Fruit fly (Drosophila melanogaster) whole organism, embryonic: ENCODE results near the gene Eig71Ed.

Experiments
- Asciz ChIP-seq: fragments of 200-800 bp; sonication (Bioruptor generic); optimal IDR thresholded peaks from 2 replicates; lab custom pipeline; 2017; ENCODE audit warnings: missing biosample characterization, mild to moderate bottlenecking, missing genetic modification characterization, missing genetic modification reagents
- Bgb ChIP-seq: fragments of 200-800 bp; sonication (Bioruptor generic); IDR thresholded peaks from 2 replicates; pipeline ENCODE4 v1.3.6; 2022; ENCODE audit warnings: missing biosample characterization, missing genetic modification characterization; ENCODE audit not compliant: partially characterized antibody
- BtbVII ChIP-seq: fragments of 200-800 bp; sonication (Bioruptor generic); optimal IDR thresholded peaks from 3 replicates; lab custom pipeline; 2017; ENCODE audit warnings: missing biosample characterization, mild to moderate bottlenecking, missing genetic modification characterization
- CG10209 ChIP-seq: fragments of 200-800 bp; sonication (Bioruptor generic); optimal IDR thresholded peaks from 3 replicates; lab custom pipeline; 2017; ENCODE audit warnings: missing biosample characterization, mild to moderate bottlenecking, missing genetic modification characterization, missing genetic modification reagents
- CG11456 ChIP-seq: fragments of 200-800 bp; sonication (Bioruptor generic); IDR thresholded peaks from 3 replicates; pipeline ENCODE4 v1.3.6; 2022; ENCODE audit warnings: missing biosample characterization, missing genetic modification characterization
- CG12071 ChIP-seq: fragments of 200-800 bp; sonication (Bioruptor generic); optimal IDR thresholded peaks from 3 replicates; lab custom pipeline; 2018; ENCODE audit warnings: missing biosample characterization, mild to moderate bottlenecking, missing genetic modification characterization
- CG2199 ChIP-seq: fragments of 200-800 bp; sonication (Bioruptor generic); IDR thresholded peaks from 3 replicates; pipeline ENCODE4 v1.3.6; 2022; ENCODE audit warnings: missing biosample characterization, missing genetic modification characterization
- CG2875 ChIP-seq: fragments of 200-800 bp; sonication (Bioruptor generic); optimal IDR thresholded peaks from 2 replicates; lab custom pipeline; 2017; ENCODE audit warnings: missing biosample characterization, mild to moderate bottlenecking, missing genetic modification characterization, missing genetic modification reagents
- CG31224 ChIP-seq: fragments of 200-800 bp; sonication (Bioruptor generic); IDR thresholded peaks from 2 replicates; pipeline ENCODE4 v1.3.6; 2022; ENCODE audit warnings: missing biosample characterization, missing genetic modification characterization
- CG4282 ChIP-seq: fragments of 200-800 bp; sonication (Bioruptor generic); optimal IDR thresholded peaks from 2 replicates; lab custom pipeline; 2016; ENCODE audit warnings: missing biosample characterization, missing genetic modification characterization
- CG43689 ChIP-seq: fragments of 200-800 bp; sonication (Bioruptor generic); IDR thresholded peaks from 2 replicates; pipeline ENCODE4 v1.3.6; 2022; ENCODE audit warnings: missing biosample characterization, missing genetic modification characterization
- CG7786 ChIP-seq: fragments of 200-800 bp; sonication (Bioruptor generic); optimal IDR thresholded peaks from 2 replicates; lab custom pipeline; 2016; ENCODE audit warnings: missing biosample characterization, missing genetic modification characterization
- CG7928 ChIP-seq: fragments of 200-800 bp; sonication (Bioruptor generic); optimal IDR thresholded peaks from 2 replicates; lab custom pipeline; 2017; ENCODE audit warnings: missing biosample characterization, mild to moderate bottlenecking, missing genetic modification characterization
- CG7963 ChIP-seq: fragments of 200-800 bp; sonication (Bioruptor generic); IDR thresholded peaks from 3 replicates; pipeline ENCODE4 v1.3.6; 2022; ENCODE audit warnings: missing biosample characterization, missing genetic modification characterization; ENCODE audit not compliant: partially characterized antibody
- CG8089 ChIP-seq: fragments of 200-800 bp; sonication (Bioruptor generic); optimal IDR thresholded peaks from 3 replicates; lab custom pipeline; 2016; ENCODE audit warnings: missing biosample characterization, missing genetic modification characterization
- CG9932 ChIP-seq: fragments of 200-800 bp; sonication (Bioruptor generic); IDR thresholded peaks from 2 replicates; pipeline ENCODE4 v1.3.6; 2022; ENCODE audit warnings: missing biosample characterization, missing genetic modification characterization
- CTCF ChIP-seq: fragments of 200-800 bp; sonication (Bioruptor generic); optimal IDR thresholded peaks from 2 replicates; lab custom pipeline; 2017; ENCODE audit warnings: missing biosample characterization, mild to moderate bottlenecking, missing genetic modification characterization, moderate library complexity
- Dek ChIP-seq: fragments of 200-800 bp; sonication (Bioruptor generic); optimal IDR thresholded peaks from 3 replicates; lab custom pipeline; 2019; ENCODE audit warnings: missing biosample characterization, mild to moderate bottlenecking, missing genetic modification characterization, moderate library complexity
- Dip2 ChIP-seq: fragments of 200-800 bp; sonication (Bioruptor generic); IDR thresholded peaks from 2 replicates; pipeline ENCODE4 v1.3.6; 2022; ENCODE audit warnings: missing biosample characterization, missing genetic modification characterization
- Doc3 ChIP-seq: fragments of 200-800 bp; sonication (Bioruptor generic); IDR thresholded peaks from 3 replicates; pipeline ENCODE4 v1.3.6; 2022; ENCODE audit warnings: missing biosample characterization, missing genetic modification characterization; ENCODE audit not compliant: partially characterized antibody
- Dp ChIP-seq: fragments of 200-800 bp; sonication (Bioruptor generic); optimal IDR thresholded peaks from 2 replicates; lab custom pipeline; 2018; ENCODE audit warnings: missing biosample characterization, mild to moderate bottlenecking, missing genetic modification characterization, moderate library complexity
- Fer1 ChIP-seq: fragments of 200-800 bp; sonication (Bioruptor generic); optimal IDR thresholded peaks from 2 replicates; lab custom pipeline; 2017; ENCODE audit warnings: missing biosample characterization, mild to moderate bottlenecking, missing genetic modification characterization
- HLH3B ChIP-seq: fragments of 200-800 bp; sonication (Bioruptor generic); IDR thresholded peaks from 2 replicates; pipeline ENCODE4 v1.3.6; 2022; ENCODE audit warnings: missing biosample characterization, missing genetic modification characterization
- NC2α ChIP-seq: fragments of 200-800 bp; sonication (Bioruptor generic); optimal IDR thresholded peaks from 2 replicates; lab custom pipeline; 2016; ENCODE audit warnings: missing biosample characterization, missing genetic modification characterization
- Stat92E ChIP-seq, 3 experiments: fragments of >200 bp in 2 of 3; fragments of 200-800 bp in 1 of 3; sonication (Bioruptor generic) in 1 of 3; optimal IDR thresholded peaks; 2 replicates each; lab custom pipeline; 2017 to 2019; ENCODE audit warnings: missing biosample characterization in 3 of 3, missing genetic modification characterization in 3 of 3, mild to moderate bottlenecking in 1 of 3, moderate library complexity in 1 of 3
- Xrp1 ChIP-seq: fragments of 200-800 bp; sonication (Bioruptor generic); IDR thresholded peaks from 2 replicates; pipeline ENCODE4 v1.3.6; 2022; ENCODE audit warnings: missing biosample characterization, missing genetic modification characterization
- al ChIP-seq: fragments of 200-800 bp; sonication (Bioruptor generic); IDR thresholded peaks from 2 replicates; pipeline ENCODE4 v1.3.6; 2022; ENCODE audit warnings: missing biosample characterization, missing genetic modification characterization
- amos ChIP-seq: fragments of 200-800 bp; sonication (Bioruptor generic); IDR thresholded peaks from 2 replicates; pipeline ENCODE4 v1.3.6; 2022; ENCODE audit warnings: missing biosample characterization, missing genetic modification characterization; ENCODE audit not compliant: partially characterized antibody
- ash1 ChIP-seq: fragments of 200-800 bp; sonication (Bioruptor generic); optimal IDR thresholded peaks from 2 replicates; lab custom pipeline; 2018; ENCODE audit warnings: missing biosample characterization, mild to moderate bottlenecking, missing genetic modification characterization
- cato ChIP-seq: fragments of 200-800 bp; sonication (Bioruptor generic); optimal IDR thresholded peaks from 2 replicates; lab custom pipeline; 2016; ENCODE audit warnings: missing biosample characterization, missing genetic modification characterization, borderline replicate concordance
- caup ChIP-seq: fragments of 200-800 bp; sonication (Bioruptor generic); optimal IDR thresholded peaks from 3 replicates; lab custom pipeline; 2017; ENCODE audit warnings: missing biosample characterization, mild to moderate bottlenecking, missing genetic modification characterization, moderate library complexity; ENCODE audit not compliant: severe bottlenecking
- crp ChIP-seq, 2 experiments: fragments of 200-800 bp; sonication (Bioruptor generic); optimal IDR thresholded peaks; 2 replicates in 1 of 2; 3 replicates in 1 of 2; lab custom pipeline; 2017; ENCODE audit warnings: missing biosample characterization in 2 of 2, missing genetic modification characterization in 2 of 2, mild to moderate bottlenecking in 1 of 2, moderate library complexity in 1 of 2
- disco-r ChIP-seq: fragments of 200-800 bp; sonication (Bioruptor generic); optimal IDR thresholded peaks from 2 replicates; lab custom pipeline; 2016; ENCODE audit warnings: missing biosample characterization, missing genetic modification characterization
- fd3F ChIP-seq: fragments of 200-800 bp; sonication (Bioruptor generic); optimal IDR thresholded peaks from 2 replicates; lab custom pipeline; 2018; ENCODE audit warnings: missing biosample characterization, mild to moderate bottlenecking, missing genetic modification characterization, moderate library complexity
- fd64A ChIP-seq: fragments of 200-800 bp; sonication (Bioruptor generic); optimal IDR thresholded peaks from 3 replicates; lab custom pipeline; 2018; ENCODE audit warnings: missing biosample characterization, mild to moderate bottlenecking, missing genetic modification characterization
- gce ChIP-seq: fragments of 200-800 bp; sonication (Bioruptor generic); IDR thresholded peaks from 3 replicates; pipeline ENCODE4 v1.3.6; 2022; ENCODE audit warnings: missing biosample characterization, missing genetic modification characterization
- gfzf ChIP-seq: fragments of 200-800 bp; sonication (Bioruptor generic); optimal IDR thresholded peaks from 2 replicates; lab custom pipeline; 2016; ENCODE audit warnings: missing biosample characterization, mild to moderate bottlenecking, missing genetic modification characterization, moderate library complexity
- gt ChIP-seq: fragments of 200-800 bp; sonication (Bioruptor generic); IDR thresholded peaks from 2 replicates; pipeline ENCODE4 v1.3.6; 2022; ENCODE audit warnings: missing biosample characterization, missing genetic modification characterization
- hbn ChIP-seq: fragments of 200-800 bp; sonication (Bioruptor generic); IDR thresholded peaks from 2 replicates; pipeline ENCODE4 v1.3.6; 2022; ENCODE audit warnings: missing biosample characterization, missing genetic modification characterization; ENCODE audit not compliant: partially characterized antibody
- lilli ChIP-seq: fragments of 200-800 bp; sonication (Bioruptor generic); optimal IDR thresholded peaks from 3 replicates; lab custom pipeline; 2016; ENCODE audit warnings: missing biosample characterization, missing genetic modification characterization
- mam ChIP-seq: fragments of 200-800 bp; sonication (Bioruptor generic); optimal IDR thresholded peaks from 3 replicates; lab custom pipeline; 2016; ENCODE audit warnings: missing biosample characterization, missing genetic modification characterization
- nau ChIP-seq: fragments of 200-800 bp; sonication (Bioruptor generic); optimal IDR thresholded peaks from 3 replicates; lab custom pipeline; 2017; ENCODE audit warnings: missing biosample characterization, mild to moderate bottlenecking, missing genetic modification characterization, missing genetic modification reagents
- peb ChIP-seq: fragments of 200-800 bp; sonication (Bioruptor generic); IDR thresholded peaks from 2 replicates; pipeline ENCODE4 v1.3.6; 2022; ENCODE audit warnings: missing biosample characterization, missing genetic modification characterization
- phol ChIP-seq: fragments of 200-800 bp; sonication (Bioruptor generic); optimal IDR thresholded peaks from 3 replicates; lab custom pipeline; 2018; ENCODE audit warnings: missing biosample characterization, mild to moderate bottlenecking, missing genetic modification characterization, moderate library complexity
- stc ChIP-seq: fragments of 200-800 bp; sonication (Bioruptor generic); IDR thresholded peaks from 2 replicates; pipeline ENCODE4 v1.3.6; 2022; ENCODE audit warnings: missing biosample characterization, missing genetic modification characterization
- trh ChIP-seq: fragments of 200-800 bp; sonication (Bioruptor generic); optimal IDR thresholded peaks from 2 replicates; lab custom pipeline; 2016; ENCODE audit warnings: missing biosample characterization, missing genetic modification characterization
- vvl ChIP-seq: fragments of 200-800 bp; sonication (Bioruptor generic); IDR thresholded peaks from 2 replicates; pipeline ENCODE4 v1.3.6; 2022; ENCODE audit warnings: missing biosample characterization, missing genetic modification characterization
- z ChIP-seq: fragments of 200-800 bp; sonication (Bioruptor generic); IDR thresholded peaks from 3 replicates; pipeline ENCODE4 v1.3.6; 2022; ENCODE audit warnings: missing biosample characterization, missing genetic modification characterization
- zf30C ChIP-seq: fragments of 200-800 bp; sonication (Bioruptor generic); optimal IDR thresholded peaks from 3 replicates; lab custom pipeline; 2018; ENCODE audit warnings: missing biosample characterization, mild to moderate bottlenecking, missing genetic modification characterization
- zfh1 ChIP-seq: fragments of 200-800 bp; sonication (Bioruptor generic); IDR thresholded peaks from 3 replicates; pipeline ENCODE4 v1.3.6; 2022; ENCODE audit warnings: missing biosample characterization, missing genetic modification characterization

Gene Eig71Ed

dm6 chr3L:15699626-15700337, 47.4 kb downstream of the Eig71Ed start, which contains the start of gene comm2 (continued):
- TF ChIP-seq nau (no peak), CG2875 (GFP tag; lab: Kevin White, UChicago) (no peak), CG8089 (no peak), CG10209 (GFP tag; lab: Kevin White, UChicago) (no peak), Asciz (no peak), crp (GFP tag; optimal IDR thresholded peaks at IDR 0.05; lab: Kevin White, UChicago) (no peak), Bgb (GFP tag; lab: Robert Waterston, UW) (peak; percentile 66), CG7786 (GFP tag; lab: Kevin White, UChicago) (no peak), cato (GFP tag; lab: Kevin White, UChicago) (no peak), HLH3B (no peak), CG43689 (GFP tag; lab: Robert Waterston, UW) (no peak), CTCF (GFP tag; lab: Kevin White, UChicago) (no peak), peb (GFP tag; lab: Robert Waterston, UW) (no peak), CG7963 (GFP tag; lab: Robert Waterston, UW) (no peak), Stat92E (GFP tag; optimal IDR thresholded peaks at IDR 0.05; lab: Kevin White, UChicago) (peak in 1 of 3 experiments; percentile 9), caup (GFP tag; lab: Kevin White, UChicago) (no peak), Doc3 (GFP tag; lab: Robert Waterston, UW) (no peak), ash1 (peak; percentile 23), mam (no peak), CG31224 (no peak), stc (no peak; the same call in 1 of the 2 replicates), CG7928 (no peak), z (GFP tag; lab: Robert Waterston, UW) (peak; percentile 99), Dp (GFP tag; lab: Kevin White, UChicago) (no peak), Xrp1 (GFP tag; lab: Robert Waterston, UW) (no peak), CG2199 (GFP tag; lab: Robert Waterston, UW) (peak; percentile 76), CG11456 (GFP tag; lab: Robert Waterston, UW) (no peak), Dek (tag; lab: Kevin White, UChicago) (no peak), fd3F (no peak), gfzf (no peak), hbn (GFP tag; lab: Robert Waterston, UW) (no peak), trh (GFP tag; lab: Kevin White, UChicago) (no peak), disco-r (no peak), gt (GFP tag; lab: Robert Waterston, UW) (no peak), CG4282 (GFP tag; lab: Kevin White, UChicago) (no peak), NC2α (GFP tag; lab: Kevin White, UChicago) (no peak), CG12071 (peak; percentile 15), zf30C (GFP tag; lab: Kevin White, UChicago) (no peak), Fer1 (GFP tag; lab: Kevin White, UChicago) (peak; percentile 2), BtbVII (GFP tag; lab: Kevin White, UChicago) (no peak), vvl (GFP tag; lab: Robert Waterston, UW) (peak; percentile 63; the same call in 1 of the 2 replicates), lilli (GFP tag; lab: Kevin White, UChicago) (no peak), Dip2 (GFP tag; lab: Robert Waterston, UW) (no peak), al (GFP tag; lab: Robert Waterston, UW) (no peak), gce (no peak), zfh1 (GFP tag; lab: Robert Waterston, UW) (no peak), fd64A (GFP tag; lab: Kevin White, UChicago) (peak; percentile 15), amos (GFP tag; lab: Robert Waterston, UW) (peak; percentile 61; the same call in 1 of the 2 replicates), CG9932 (GFP tag; lab: Robert Waterston, UW) (0 out of 2 replicates have a peak, but pooled peaks have one; percentile 5), phol (tag; lab: Kevin White, UChicago) (no peak)
